Worm (Caenorhabditis elegans): Measurements from ENCODE around the gene lgg-2.

lgg-2 gene

ce11 chrIV:10951997-10952396 lies 16.3 kb upstream of the lgg-2 start, which contains the start of gene Y69E1A.3:
Gene Y69E1A.3 (plus strand): TSS chrIV:10952297.
- TF ChIP-seq dao-5 (tag; optimal IDR thresholded peaks at IDR 0.05): no peak
- no peak for TF ChIP-seq W03F9.2 (tag; optimal IDR thresholded peaks at IDR 0.05)
- no peak for TF ChIP-seq him-1 (tag; optimal IDR thresholded peaks at IDR 0.05)

- TF ChIP-seq dao-5 (tag; optimal IDR thresholded peaks at IDR 0.05) (no peak), him-1 (tag; optimal IDR thresholded peaks at IDR 0.05) (no peak), W03F9.2 (tag; optimal IDR thresholded peaks at IDR 0.05) (no peak)
Observed at ce11 chrIV:10950363-10951214, 14.9 kb upstream of the lgg-2 start.

ce11 chrIV:10949510-10949909 lies 13.8 kb upstream of the lgg-2 start, which contains the start of gene nsph-3.1:
Gene nsph-3.1 (plus strand): TSS chrIV:10949810.
- no peak for TF ChIP-seq him-1 (tag; optimal IDR thresholded peaks at IDR 0.05)
- TF ChIP-seq W03F9.2 (tag; optimal IDR thresholded peaks at IDR 0.05): no peak
- no peak for TF ChIP-seq dao-5 (tag; optimal IDR thresholded peaks at IDR 0.05)

- TF ChIP-seq W03F9.2 (tag; optimal IDR thresholded peaks at IDR 0.05): no peak
- no peak for TF ChIP-seq dao-5 (tag; optimal IDR thresholded peaks at IDR 0.05)
- no peak for TF ChIP-seq him-1 (tag; optimal IDR thresholded peaks at IDR 0.05)
Observed at ce11 chrIV:10948797-10949196, 13.1 kb upstream of the lgg-2 start, which contains the start of gene Y69E1A.1. Gene Y69E1A.1 (minus strand): TSS chrIV:10948897.

- TF ChIP-seq him-1 (tag; optimal IDR thresholded peaks at IDR 0.05): no peak
- peak; percentile 80 for TF ChIP-seq W03F9.2 (tag; optimal IDR thresholded peaks at IDR 0.05)
- TF ChIP-seq dao-5 (tag; optimal IDR thresholded peaks at IDR 0.05): no peak
Observed at ce11 chrIV:10936906-10937540, 1.3 kb upstream of the lgg-2 start, which contains the start of gene fic-1. Gene fic-1 (plus strand): TSS chrIV:10937454.

ce11 chrIV:10935336-10935735 lies 367 bp downstream of the lgg-2 start:
- TF ChIP-seq him-1 (tag; optimal IDR thresholded peaks at IDR 0.05) (peak; percentile 70), dao-5 (tag; optimal IDR thresholded peaks at IDR 0.05) (no peak), W03F9.2 (tag; optimal IDR thresholded peaks at IDR 0.05) (peak; percentile 81)

- TF ChIP-seq him-1 (tag; optimal IDR thresholded peaks at IDR 0.05): no peak
- no peak for TF ChIP-seq W03F9.2 (tag; optimal IDR thresholded peaks at IDR 0.05)
- TF ChIP-seq dao-5 (tag; optimal IDR thresholded peaks at IDR 0.05): no peak
Observed at ce11 chrIV:10934786-10935185, 917 bp downstream of the lgg-2 start.

ce11 chrIV:10933777-10934546 lies 1.7 kb downstream of the lgg-2 start:
- TF ChIP-seq dao-5 (tag; optimal IDR thresholded peaks at IDR 0.05) (no peak), W03F9.2 (tag; optimal IDR thresholded peaks at IDR 0.05) (peak; percentile 8), him-1 (tag; optimal IDR thresholded peaks at IDR 0.05) (peak; percentile 11)

ce11 chrIV:10933062-10933552 lies 2.6 kb downstream of the lgg-2 start, which contains the start of the genes dnc-1 and lsm-7:
Gene dnc-1 (minus strand): TSS chrIV:10933203.
Gene lsm-7 (plus strand): TSS chrIV:10933502.
- TF ChIP-seq dao-5 (tag; optimal IDR thresholded peaks at IDR 0.05) (no peak), W03F9.2 (tag; optimal IDR thresholded peaks at IDR 0.05) (peak; percentile 81), him-1 (tag; optimal IDR thresholded peaks at IDR 0.05) (peak; percentile 21)

ce11 chrIV:10919770-10920169 lies 15.9 kb downstream of the lgg-2 start, which contains the start of gene rbr-2:
Gene rbr-2 (plus strand): TSS chrIV:10920070.
- no peak for TF ChIP-seq dao-5 (tag; optimal IDR thresholded peaks at IDR 0.05)
- TF ChIP-seq him-1 (tag; optimal IDR thresholded peaks at IDR 0.05): no peak
- no peak for TF ChIP-seq W03F9.2 (tag; optimal IDR thresholded peaks at IDR 0.05)

- TF ChIP-seq W03F9.2 (tag; optimal IDR thresholded peaks at IDR 0.05): peak; percentile 82
- no peak for TF ChIP-seq him-1 (tag; optimal IDR thresholded peaks at IDR 0.05)
Observed at ce11 chrIV:10918877-10919560, 16.7 kb downstream of the lgg-2 start.

- TF ChIP-seq dao-5 (tag; optimal IDR thresholded peaks at IDR 0.05) (no peak), W03F9.2 (tag; optimal IDR thresholded peaks at IDR 0.05) (no peak), him-1 (tag; optimal IDR thresholded peaks at IDR 0.05) (no peak)
Observed at ce11 chrIV:10916134-10916533, 19.6 kb downstream of the lgg-2 start.

Measured in whole organism, L4/young adult.